Worm (Caenorhabditis elegans) whole organism, L2 larva: Measurements from ENCODE around the gene F14D2.11.

ENCODE experiments used
- mab-5 ChIP-seq: fragments of 150-350 bp; optimal IDR thresholded peaks from 2 replicates; lab custom pipeline; 2014; ENCODE audit warnings: missing biosample characterization, missing genetic modification characterization
- nhr-237 ChIP-seq: fragments of 150-350 bp; optimal IDR thresholded peaks from 2 replicates; lab custom pipeline; 2014; ENCODE audit warnings: missing biosample characterization, missing genetic modification characterization
- nhr-25 ChIP-seq: fragments of 150-350 bp; sonication (generic microtip); optimal IDR thresholded peaks from 3 replicates; lab custom pipeline; 2014; ENCODE audit warnings: missing biosample characterization, missing genetic modification characterization

DNA sequence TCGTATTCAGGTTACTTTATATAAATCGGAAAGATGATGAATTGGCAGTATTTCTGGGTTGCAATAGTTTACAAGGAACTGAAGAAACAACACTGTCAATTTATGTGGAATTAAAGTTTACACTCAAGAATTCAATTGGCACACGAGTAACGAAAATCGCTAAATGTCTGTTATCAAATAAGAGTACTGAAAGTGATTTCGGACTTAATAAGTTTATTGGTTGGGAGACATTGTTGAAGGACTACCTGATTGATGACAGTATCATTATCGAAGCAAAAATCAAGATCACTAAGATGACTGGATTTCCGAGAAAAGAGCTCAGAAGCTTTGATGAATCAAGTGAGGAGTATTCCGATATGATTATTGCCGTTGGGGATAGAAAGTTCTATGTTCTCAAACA lies 33.4 kb upstream of the F14D2.11 start:
- no peak for TF ChIP-seq nhr-237 (tag; lab: Kevin White, UChicago)
- no peak for TF ChIP-seq nhr-25 (tag; lab: Kevin White, UChicago)
- no peak for TF ChIP-seq mab-5 (tag; lab: Kevin White, UChicago)
